Fruit fly (Drosophila melanogaster) whole organism, prepupa: Measurements from ENCODE around the gene CG15530.

Experiments
- Blimp-1 ChIP-seq: fragments of 200-800 bp; sonication (Bioruptor generic); optimal IDR thresholded peaks from 3 replicates; lab custom pipeline; 2017; ENCODE audit warnings: missing biosample characterization, missing genetic modification characterization, mild to moderate bottlenecking, moderate library complexity, missing genetic modification reagents
- CG10669 ChIP-seq: fragments of 200-800 bp; sonication (Bioruptor generic); optimal IDR thresholded peaks from 3 replicates; lab custom pipeline; 2018; ENCODE audit warnings: missing biosample characterization, mild to moderate bottlenecking, missing genetic modification characterization, moderate library complexity
- CG11294 ChIP-seq: fragments of 200-800 bp; sonication (Bioruptor generic); IDR thresholded peaks from 2 replicates; pipeline ENCODE4 v1.3.6; 2022; ENCODE audit warnings: missing biosample characterization, missing genetic modification characterization
- CG11762 ChIP-seq: fragments of 200-800 bp; sonication (Bioruptor generic); optimal IDR thresholded peaks from 3 replicates; lab custom pipeline; 2016; ENCODE audit warnings: missing biosample characterization, missing genetic modification characterization; ENCODE audit not compliant: insufficient read depth
- CG11902 ChIP-seq: fragments of 200-800 bp; sonication (Bioruptor generic); optimal IDR thresholded peaks from 3 replicates; lab custom pipeline; 2016; ENCODE audit warnings: missing biosample characterization, missing genetic modification characterization
- CG15336 ChIP-seq: fragments of 200-800 bp; sonication (Bioruptor generic); IDR thresholded peaks from 2 replicates; pipeline ENCODE4 v1.3.6; 2022; ENCODE audit warnings: missing biosample characterization, missing genetic modification characterization
- CG1621 ChIP-seq: fragments of 200-800 bp; sonication (Bioruptor generic); optimal IDR thresholded peaks from 3 replicates; lab custom pipeline; 2018; ENCODE audit warnings: missing biosample characterization, mild to moderate bottlenecking, missing genetic modification characterization
- CG16779 ChIP-seq: fragments of 200-800 bp; sonication (Bioruptor generic); optimal IDR thresholded peaks from 3 replicates; lab custom pipeline; 2017; ENCODE audit warnings: missing biosample characterization, mild to moderate bottlenecking, missing genetic modification characterization
- CG3032 ChIP-seq: fragments of 200-800 bp; optimal IDR thresholded peaks from 2 replicates; lab custom pipeline; 2019; ENCODE audit warnings: missing biosample characterization, mild to moderate bottlenecking, missing genetic modification characterization, moderate library complexity
- CG31627 ChIP-seq: fragments of 200-800 bp; sonication (Bioruptor generic); optimal IDR thresholded peaks from 3 replicates; lab custom pipeline; 2016; ENCODE audit warnings: missing biosample characterization, missing genetic modification characterization
- CG32006 ChIP-seq: fragments of 200-800 bp; sonication (Bioruptor generic); optimal IDR thresholded peaks from 3 replicates; lab custom pipeline; 2017; ENCODE audit warnings: missing biosample characterization, mild to moderate bottlenecking, missing genetic modification characterization
- CG34406 ChIP-seq: fragments of 200-800 bp; sonication (Bioruptor generic); optimal IDR thresholded peaks from 3 replicates; lab custom pipeline; 2016; ENCODE audit warnings: missing biosample characterization, missing genetic modification characterization
- CG3919 ChIP-seq: fragments of 200-800 bp; sonication (Bioruptor generic); optimal IDR thresholded peaks from 3 replicates; lab custom pipeline; 2016; ENCODE audit warnings: missing biosample characterization, missing genetic modification characterization
- CG4318 ChIP-seq: fragments of 200-800 bp; sonication (Bioruptor generic); optimal IDR thresholded peaks from 3 replicates; lab custom pipeline; 2017; ENCODE audit warnings: missing biosample characterization, mild to moderate bottlenecking, missing genetic modification characterization
- CG6163 ChIP-seq: fragments of 200-800 bp; sonication (Bioruptor generic); IDR thresholded peaks from 3 replicates; pipeline ENCODE4 v1.3.6; 2022; ENCODE audit warnings: missing biosample characterization, missing genetic modification characterization
- CG6276 ChIP-seq: fragments of 200-800 bp; sonication (Bioruptor generic); optimal IDR thresholded peaks from 2 replicates; lab custom pipeline; 2017; ENCODE audit warnings: missing biosample characterization, mild to moderate bottlenecking, missing genetic modification characterization
- CG6792 ChIP-seq: fragments of 200-800 bp; sonication (Bioruptor generic); optimal IDR thresholded peaks from 3 replicates; lab custom pipeline; 2016; ENCODE audit warnings: missing biosample characterization, missing genetic modification characterization
- CG6808 ChIP-seq: fragments of 200-800 bp; sonication (Bioruptor generic); optimal IDR thresholded peaks from 3 replicates; lab custom pipeline; 2017; ENCODE audit warnings: missing biosample characterization, missing genetic modification characterization, mild to moderate bottlenecking, moderate library complexity, missing genetic modification reagents
- CG6854 ChIP-seq: fragments of 200-800 bp; sonication (Bioruptor generic); optimal IDR thresholded peaks from 2 replicates; lab custom pipeline; 2017; ENCODE audit warnings: missing biosample characterization, mild to moderate bottlenecking, missing genetic modification characterization
- CG7368 ChIP-seq: fragments of 200-800 bp; sonication (Bioruptor generic); optimal IDR thresholded peaks from 3 replicates; lab custom pipeline; 2016; ENCODE audit warnings: missing biosample characterization, missing genetic modification characterization
- CG8119 ChIP-seq: fragments of 200-800 bp; sonication (Bioruptor generic); IDR thresholded peaks from 3 replicates; pipeline ENCODE4 v1.3.6; 2022; ENCODE audit warnings: missing biosample characterization, missing genetic modification characterization
- CG8319 ChIP-seq: fragments of 200-800 bp; sonication (Bioruptor generic); optimal IDR thresholded peaks from 3 replicates; lab custom pipeline; 2016; ENCODE audit warnings: missing biosample characterization, missing genetic modification characterization
- CG8632 ChIP-seq: fragments of 200-800 bp; sonication (Bioruptor generic); optimal IDR thresholded peaks from 3 replicates; lab custom pipeline; 2016; ENCODE audit warnings: missing biosample characterization, missing genetic modification characterization
- CG9139 ChIP-seq: fragments of 200-800 bp; sonication (Bioruptor generic); optimal IDR thresholded peaks from 3 replicates; lab custom pipeline; 2017; ENCODE audit warnings: missing biosample characterization, mild to moderate bottlenecking, missing genetic modification characterization
- Eip75B ChIP-seq: fragments of 200-800 bp; sonication (Bioruptor generic); optimal IDR thresholded peaks from 3 replicates; lab custom pipeline; 2016; ENCODE audit warnings: missing biosample characterization, missing genetic modification characterization
- Eip78C ChIP-seq: fragments of 200-800 bp; sonication (Bioruptor generic); peaks from one replicate; lab custom pipeline; 2016; ENCODE audit warnings: missing biosample characterization, missing genetic modification characterization
- Eip93F ChIP-seq: fragments of 200-800 bp; sonication (Bioruptor generic); optimal IDR thresholded peaks from 2 replicates; lab custom pipeline; 2016; ENCODE audit warnings: missing biosample characterization, mild to moderate bottlenecking, missing genetic modification characterization
- Gug ChIP-seq: fragments of 200-800 bp; sonication (Bioruptor generic); IDR thresholded peaks from 2 replicates; pipeline ENCODE4 v1.3.6; 2022; ENCODE audit warnings: missing biosample characterization, missing genetic modification characterization
- Hr38 ChIP-seq: sonication (Bioruptor generic); optimal IDR thresholded peaks from 2 replicates; lab custom pipeline; 2016; ENCODE audit warnings: missing biosample characterization, missing genetic modification characterization
- Hr39 ChIP-seq: fragments of 200-800 bp; sonication (Bioruptor generic); optimal IDR thresholded peaks from 2 replicates; lab custom pipeline; 2016; ENCODE audit warnings: missing biosample characterization, missing genetic modification characterization
- Hr4 ChIP-seq: fragments of 200-800 bp; sonication (Bioruptor generic); optimal IDR thresholded peaks from 3 replicates; lab custom pipeline; 2016; ENCODE audit warnings: missing biosample characterization, missing genetic modification characterization
- Lpt ChIP-seq: fragments of 200-800 bp; sonication (Bioruptor generic); optimal IDR thresholded peaks from 3 replicates; lab custom pipeline; 2016; ENCODE audit warnings: missing biosample characterization, missing genetic modification characterization
- Met ChIP-seq: fragments of 200-800 bp; sonication (Bioruptor generic); optimal IDR thresholded peaks from 3 replicates; lab custom pipeline; 2016; ENCODE audit warnings: missing biosample characterization, missing genetic modification characterization
- Smox ChIP-seq: fragments of 200-800 bp; sonication (Bioruptor generic); optimal IDR thresholded peaks from 3 replicates; lab custom pipeline; 2016; ENCODE audit warnings: missing biosample characterization, missing genetic modification characterization
- Sox102F ChIP-seq: fragments of 200-800 bp; sonication (Bioruptor generic); optimal IDR thresholded peaks from 2 replicates; lab custom pipeline; 2016; ENCODE audit warnings: missing biosample characterization, mild to moderate bottlenecking, missing genetic modification characterization
- Sox14 ChIP-seq: fragments of 200-800 bp; sonication (Bioruptor generic); optimal IDR thresholded peaks from 3 replicates; lab custom pipeline; 2016; ENCODE audit warnings: missing biosample characterization, missing genetic modification characterization
- achi ChIP-seq: fragments of 200-800 bp; sonication (Bioruptor generic); optimal IDR thresholded peaks from 3 replicates; lab custom pipeline; 2016; ENCODE audit warnings: missing biosample characterization, missing genetic modification characterization
- acj6 ChIP-seq: fragments of 200-800 bp; sonication (Bioruptor generic); optimal IDR thresholded peaks from 3 replicates; lab custom pipeline; 2016; ENCODE audit warnings: missing biosample characterization, missing genetic modification characterization
- cyc ChIP-seq: fragments of 200-800 bp; sonication (Bioruptor generic); optimal IDR thresholded peaks from 3 replicates; lab custom pipeline; 2016; ENCODE audit warnings: missing biosample characterization, missing genetic modification characterization
- dsx ChIP-seq: fragments of 200-800 bp; optimal IDR thresholded peaks from 3 replicates; lab custom pipeline; 2019; ENCODE audit warnings: missing biosample characterization, mild to moderate bottlenecking, missing genetic modification characterization, moderate library complexity; ENCODE audit not compliant: poor library complexity, severe bottlenecking
- esn ChIP-seq: fragments of 200-800 bp; sonication (Bioruptor generic); optimal IDR thresholded peaks from 2 replicates; lab custom pipeline; 2016; ENCODE audit warnings: missing biosample characterization, mild to moderate bottlenecking, missing genetic modification characterization, moderate library complexity
- fd59A ChIP-seq: fragments of 200-800 bp; sonication (Bioruptor generic); optimal IDR thresholded peaks from 2 replicates; lab custom pipeline; 2017; ENCODE audit warnings: missing biosample characterization, mild to moderate bottlenecking, missing genetic modification characterization, missing genetic modification reagents
- fkh ChIP-seq: fragments of 200-800 bp; sonication (Bioruptor generic); optimal IDR thresholded peaks from 3 replicates; lab custom pipeline; 2017; ENCODE audit warnings: missing biosample characterization, mild to moderate bottlenecking, missing genetic modification characterization, moderate library complexity
- lz ChIP-seq: fragments of 200-800 bp; sonication (Bioruptor generic); optimal IDR thresholded peaks from 3 replicates; lab custom pipeline; 2016; ENCODE audit warnings: missing biosample characterization, missing genetic modification characterization
- net ChIP-seq: fragments of 200-800 bp; sonication (Bioruptor generic); optimal IDR thresholded peaks from 3 replicates; lab custom pipeline; 2016; ENCODE audit warnings: missing biosample characterization, missing genetic modification characterization
- pdm3 ChIP-seq: fragments of 200-800 bp; sonication (Bioruptor generic); optimal IDR thresholded peaks from 3 replicates; lab custom pipeline; 2016; ENCODE audit warnings: missing biosample characterization, missing genetic modification characterization
- salr ChIP-seq, 2 experiments: fragments of 200-800 bp; sonication (Bioruptor generic); optimal IDR thresholded peaks; 3 replicates each; lab custom pipeline; 2016 to 2018; ENCODE audit warnings: missing biosample characterization in 2 of 2, missing genetic modification characterization in 2 of 2, mild to moderate bottlenecking in 1 of 2
- spab ChIP-seq: fragments of 200-800 bp; sonication (Bioruptor generic); optimal IDR thresholded peaks from 2 replicates; lab custom pipeline; 2017; ENCODE audit warnings: missing biosample characterization, mild to moderate bottlenecking, missing genetic modification characterization, missing genetic modification reagents
- ss ChIP-seq, 2 experiments: fragments of 200-800 bp; sonication (Bioruptor generic); optimal IDR thresholded peaks; 2 replicates in 1 of 2; 3 replicates in 1 of 2; lab custom pipeline; 2017 to 2018; ENCODE audit warnings: mild to moderate bottlenecking in 2 of 2, missing biosample characterization in 2 of 2, missing genetic modification characterization in 2 of 2, moderate library complexity in 1 of 2
- svp ChIP-seq: fragments of 200-800 bp; sonication (Bioruptor generic); peaks from one replicate; lab custom pipeline; 2016; ENCODE audit warnings: missing biosample characterization, missing genetic modification characterization
- topi ChIP-seq: fragments of 200-800 bp; sonication (Bioruptor generic); optimal IDR thresholded peaks from 3 replicates; lab custom pipeline; 2016; ENCODE audit warnings: missing biosample characterization, missing genetic modification characterization
- vri ChIP-seq: fragments of 200-800 bp; sonication (Bioruptor generic); optimal IDR thresholded peaks from 3 replicates; lab custom pipeline; 2016; ENCODE audit warnings: missing biosample characterization, mild to moderate bottlenecking, missing genetic modification characterization

The CG15530 gene

dm6 chr3R:30191462-30191874 is 13.8 kb downstream of the CG15530 start:
- TF ChIP-seq CG10669 (GFP tag; lab: Kevin White, UChicago) (peak; percentile 4), dsx (GFP tag; lab: Kevin White, UChicago) (no peak), fkh (GFP tag; lab: Kevin White, UChicago) (no peak), CG34406 (GFP tag; lab: Kevin White, UChicago) (peak; percentile 71), CG11294 (no peak), CG9139 (no peak), net (GFP tag; lab: Kevin White, UChicago) (peak; percentile 71), salr (GFP tag; optimal IDR thresholded peaks at IDR 0.05; lab: Kevin White, UChicago) (peak in 1 of 2 experiments; percentile 52), Sox14 (GFP tag; lab: Kevin White, UChicago) (peak; percentile 77), Gug (no peak), CG1621 (tag; lab: Kevin White, UChicago) (no peak), cyc (peak; percentile 74), Hr39 (peak; percentile 81), fd59A (GFP tag; lab: Kevin White, UChicago) (peak; percentile 44), ss (GFP tag; optimal IDR thresholded peaks at IDR 0.05; lab: Kevin White, UChicago) (peak; percentile 58 to 59), pdm3 (GFP tag; lab: Kevin White, UChicago) (peak; percentile 73), Sox102F (GFP tag; lab: Kevin White, UChicago) (peak; percentile 73), CG3919 (peak; percentile 62), CG4318 (peak; percentile 36), svp (GFP tag; lab: Kevin White, UChicago) (peak; percentile 95), CG15336 (GFP tag; lab: Robert Waterston, UW) (no peak), CG6854 (GFP tag; lab: Kevin White, UChicago) (no peak), CG11762 (GFP tag; lab: Kevin White, UChicago) (peak; percentile 26), topi (GFP tag; lab: Kevin White, UChicago) (peak; percentile 87), Blimp-1 (GFP tag; lab: Kevin White, UChicago) (no peak), vri (peak; percentile 4), CG7368 (GFP tag; lab: Kevin White, UChicago) (peak; percentile 62), CG8632 (GFP tag; lab: Kevin White, UChicago) (peak; percentile 62), Eip93F (GFP tag; lab: Kevin White, UChicago) (no peak), CG8119 (peak; percentile 34; the same call in 1 of the 3 replicates), CG32006 (GFP tag; lab: Kevin White, UChicago) (peak; percentile 76), Hr38 (GFP tag; lab: Kevin White, UChicago) (no peak), CG6808 (peak; percentile 15), lz (GFP tag; lab: Kevin White, UChicago) (peak; percentile 78), CG8319 (peak; percentile 55), CG6792 (peak; percentile 66), Lpt (GFP tag; lab: Kevin White, UChicago) (no peak), Eip78C (GFP tag; lab: Kevin White, UChicago) (peak; percentile 94), acj6 (peak; percentile 71), CG11902 (GFP tag; lab: Kevin White, UChicago) (peak; percentile 72), CG3032 (peak; percentile 12), spab (GFP tag; lab: Kevin White, UChicago) (peak; percentile 30), achi (GFP tag; lab: Kevin White, UChicago) (peak; percentile 30), Eip75B (GFP tag; lab: Kevin White, UChicago) (peak; percentile 74), CG16779 (peak; percentile 1), Hr4 (GFP tag; lab: Kevin White, UChicago) (peak; percentile 1), Smox (GFP tag; lab: Kevin White, UChicago) (peak; percentile 72), CG31627 (GFP tag; lab: Kevin White, UChicago) (peak; percentile 84), CG6163 (GFP tag; lab: Robert Waterston, UW) (0 out of 3 replicates have a peak, but pooled peaks have one; percentile 11), Met (peak; percentile 69), esn (GFP tag; lab: Kevin White, UChicago) (peak; percentile 85), CG6276 (peak; percentile 26)
